Fruit fly (Drosophila melanogaster) whole organism, embryonic: ENCODE results near the gene CG13898.

Experiments
- Asciz ChIP-seq: fragments of 200-800 bp; sonication (Bioruptor generic); optimal IDR thresholded peaks from 2 replicates; lab custom pipeline; 2017; ENCODE audit warnings: missing biosample characterization, mild to moderate bottlenecking, missing genetic modification characterization, missing genetic modification reagents
- Bteb2 ChIP-seq: fragments of 200-800 bp; sonication (Bioruptor generic); optimal IDR thresholded peaks from 2 replicates; lab custom pipeline; 2016; ENCODE audit warnings: missing biosample characterization, missing genetic modification characterization
- CG10147 ChIP-seq: fragments of 200-800 bp; sonication (Bioruptor generic); optimal IDR thresholded peaks from 2 replicates; lab custom pipeline; 2019; ENCODE audit warnings: missing biosample characterization, mild to moderate bottlenecking, missing genetic modification characterization, moderate library complexity
- CG10209 ChIP-seq: fragments of 200-800 bp; sonication (Bioruptor generic); optimal IDR thresholded peaks from 3 replicates; lab custom pipeline; 2017; ENCODE audit warnings: missing biosample characterization, mild to moderate bottlenecking, missing genetic modification characterization, missing genetic modification reagents
- CG10274 ChIP-seq: fragments of 200-800 bp; sonication (Bioruptor generic); optimal IDR thresholded peaks from 3 replicates; lab custom pipeline; 2017; ENCODE audit warnings: missing biosample characterization, mild to moderate bottlenecking, missing genetic modification characterization
- CG11456 ChIP-seq: fragments of 200-800 bp; sonication (Bioruptor generic); IDR thresholded peaks from 3 replicates; pipeline ENCODE4 v1.3.6; 2022; ENCODE audit warnings: missing biosample characterization, missing genetic modification characterization
- CG12071 ChIP-seq: fragments of 200-800 bp; sonication (Bioruptor generic); optimal IDR thresholded peaks from 3 replicates; lab custom pipeline; 2018; ENCODE audit warnings: missing biosample characterization, mild to moderate bottlenecking, missing genetic modification characterization
- CG12391 ChIP-seq: fragments of 200-800 bp; sonication (Bioruptor generic); optimal IDR thresholded peaks from 3 replicates; lab custom pipeline; 2018; ENCODE audit warnings: missing biosample characterization, mild to moderate bottlenecking, missing genetic modification characterization, moderate library complexity
- CG13287 ChIP-seq: fragments of 200-800 bp; sonication (Bioruptor generic); IDR thresholded peaks from 2 replicates; pipeline ENCODE4 v1.3.6; 2022; ENCODE audit warnings: missing biosample characterization, missing genetic modification characterization; ENCODE audit not compliant: partially characterized antibody
- CG13775 ChIP-seq: fragments of 200-800 bp; sonication (Bioruptor generic); optimal IDR thresholded peaks from 3 replicates; lab custom pipeline; 2017; ENCODE audit warnings: missing biosample characterization, mild to moderate bottlenecking, missing genetic modification characterization
- CG16813 ChIP-seq: fragments of 200-800 bp; sonication (Bioruptor generic); IDR thresholded peaks from 3 replicates; pipeline ENCODE4 v1.3.6; 2022; ENCODE audit warnings: missing biosample characterization, missing genetic modification characterization; ENCODE audit not compliant: partially characterized antibody
- CG17361 ChIP-seq: fragments of 200-800 bp; sonication (Bioruptor generic); IDR thresholded peaks from 3 replicates; pipeline ENCODE4 v1.3.6; 2022; ENCODE audit warnings: missing biosample characterization, missing genetic modification characterization
- CG32767 ChIP-seq: fragments of 200-800 bp; sonication (Bioruptor generic); IDR thresholded peaks from 2 replicates; pipeline ENCODE4 v1.3.6; 2022; ENCODE audit warnings: missing biosample characterization, missing genetic modification characterization
- CG34422 ChIP-seq: fragments of 200-800 bp; sonication (Bioruptor generic); IDR thresholded peaks from 3 replicates; pipeline ENCODE4 v1.3.6; 2022; ENCODE audit warnings: missing biosample characterization, missing genetic modification characterization
- CG4360 ChIP-seq: fragments of 200-800 bp; sonication (Bioruptor generic); IDR thresholded peaks from 2 replicates; pipeline ENCODE4 v1.3.6; 2022; ENCODE audit warnings: missing biosample characterization, missing genetic modification characterization
- CG4854 ChIP-seq: fragments of 200-800 bp; sonication (Bioruptor generic); optimal IDR thresholded peaks from 2 replicates; lab custom pipeline; 2016; ENCODE audit warnings: missing biosample characterization, missing genetic modification characterization, inconsistent platforms
- CG6813 ChIP-seq: fragments of 200-800 bp; sonication (Bioruptor generic); optimal IDR thresholded peaks from 2 replicates; lab custom pipeline; 2017; ENCODE audit warnings: missing biosample characterization, missing genetic modification characterization, mild to moderate bottlenecking, moderate library complexity, missing genetic modification reagents
- CG8924 ChIP-seq: fragments of 200-800 bp; optimal IDR thresholded peaks from 3 replicates; lab custom pipeline; 2019; ENCODE audit warnings: missing biosample characterization, mild to moderate bottlenecking, missing genetic modification characterization, moderate library complexity
- Chrac-16 ChIP-seq: fragments of 200-800 bp; sonication (Bioruptor generic); optimal IDR thresholded peaks from 3 replicates; lab custom pipeline; 2016; ENCODE audit warnings: missing biosample characterization, missing genetic modification characterization
- Dek ChIP-seq: fragments of 200-800 bp; sonication (Bioruptor generic); optimal IDR thresholded peaks from 3 replicates; lab custom pipeline; 2019; ENCODE audit warnings: missing biosample characterization, mild to moderate bottlenecking, missing genetic modification characterization, moderate library complexity
- Dref ChIP-seq: fragments of 200-800 bp; sonication (Bioruptor generic); IDR thresholded peaks from 2 replicates; pipeline ENCODE4 v1.3.6; 2022; ENCODE audit warnings: missing biosample characterization, missing genetic modification characterization
- ERR ChIP-seq: fragments of 200-800 bp; sonication (Bioruptor generic); optimal IDR thresholded peaks from 2 replicates; lab custom pipeline; 2016; ENCODE audit warnings: missing biosample characterization, missing genetic modification characterization
- Fer1 ChIP-seq: fragments of 200-800 bp; sonication (Bioruptor generic); optimal IDR thresholded peaks from 2 replicates; lab custom pipeline; 2017; ENCODE audit warnings: missing biosample characterization, mild to moderate bottlenecking, missing genetic modification characterization
- Hmr ChIP-seq: fragments of 200-800 bp; sonication (Bioruptor generic); optimal IDR thresholded peaks from 3 replicates; lab custom pipeline; 2017; ENCODE audit warnings: mild to moderate bottlenecking, missing biosample characterization, missing genetic modification reagents, missing genetic modification characterization
- MBD-R2 ChIP-seq: fragments of 200-800 bp; sonication (Bioruptor generic); IDR thresholded peaks from 2 replicates; pipeline ENCODE4 v1.3.6; 2022; ENCODE audit warnings: missing biosample characterization, missing genetic modification characterization
- Mes4 ChIP-seq: fragments of 200-800 bp; sonication (Bioruptor generic); optimal IDR thresholded peaks from 2 replicates; lab custom pipeline; 2016; ENCODE audit warnings: missing biosample characterization, missing genetic modification characterization
- Oli ChIP-seq: fragments of 200-800 bp; sonication (Bioruptor generic); optimal IDR thresholded peaks from 2 replicates; lab custom pipeline; 2018; ENCODE audit warnings: missing biosample characterization, mild to moderate bottlenecking, missing genetic modification characterization, moderate library complexity
- PHDP ChIP-seq: fragments of 200-800 bp; sonication (Bioruptor generic); optimal IDR thresholded peaks from 3 replicates; lab custom pipeline; 2018; ENCODE audit warnings: missing biosample characterization, mild to moderate bottlenecking, missing genetic modification characterization, moderate library complexity
- Usf ChIP-seq: fragments of 200-800 bp; sonication (Bioruptor generic); optimal IDR thresholded peaks from 2 replicates; lab custom pipeline; 2017; ENCODE audit warnings: missing genotype, missing biosample characterization, missing genetic modification characterization
- Xrp1 ChIP-seq: fragments of 200-800 bp; sonication (Bioruptor generic); IDR thresholded peaks from 2 replicates; pipeline ENCODE4 v1.3.6; 2022; ENCODE audit warnings: missing biosample characterization, missing genetic modification characterization
- bcd ChIP-seq: fragments of 200-800 bp; sonication (Bioruptor generic); optimal IDR thresholded peaks from 2 replicates; lab custom pipeline; 2017; ENCODE audit warnings: missing biosample characterization, mild to moderate bottlenecking, missing genetic modification characterization
- chif ChIP-seq, 2 experiments: fragments of 200-800 bp; sonication (Bioruptor generic); optimal IDR thresholded peaks; 3 replicates each; lab custom pipeline; 2016; ENCODE audit warnings: missing biosample characterization in 2 of 2, missing genetic modification characterization in 2 of 2
- crp ChIP-seq, 2 experiments: fragments of 200-800 bp; sonication (Bioruptor generic); optimal IDR thresholded peaks; 2 replicates in 1 of 2; 3 replicates in 1 of 2; lab custom pipeline; 2017; ENCODE audit warnings: missing biosample characterization in 2 of 2, missing genetic modification characterization in 2 of 2, mild to moderate bottlenecking in 1 of 2, moderate library complexity in 1 of 2
- fd3F ChIP-seq: fragments of 200-800 bp; sonication (Bioruptor generic); optimal IDR thresholded peaks from 2 replicates; lab custom pipeline; 2018; ENCODE audit warnings: missing biosample characterization, mild to moderate bottlenecking, missing genetic modification characterization, moderate library complexity
- inv ChIP-seq: fragments of 200-800 bp; sonication (Bioruptor generic); IDR thresholded peaks from 2 replicates; pipeline ENCODE4 v1.3.6; 2022; ENCODE audit warnings: missing biosample characterization, missing genetic modification characterization; ENCODE audit not compliant: partially characterized antibody
- oc ChIP-seq: fragments of 200-800 bp; sonication (Bioruptor generic); optimal IDR thresholded peaks from 2 replicates; lab custom pipeline; 2018; ENCODE audit warnings: missing biosample characterization, mild to moderate bottlenecking, missing genetic modification characterization, moderate library complexity
- onecut ChIP-seq: fragments of 200-800 bp; sonication (Bioruptor generic); IDR thresholded peaks from 2 replicates; pipeline ENCODE4 v1.3.6; 2022; ENCODE audit warnings: missing biosample characterization, missing genetic modification characterization
- org-1 ChIP-seq: fragments of 200-800 bp; sonication (Bioruptor generic); optimal IDR thresholded peaks from 2 replicates; lab custom pipeline; 2017; ENCODE audit warnings: missing biosample characterization, missing genetic modification characterization
- peb ChIP-seq: fragments of 200-800 bp; sonication (Bioruptor generic); IDR thresholded peaks from 2 replicates; pipeline ENCODE4 v1.3.6; 2022; ENCODE audit warnings: missing biosample characterization, missing genetic modification characterization
- phol ChIP-seq: fragments of 200-800 bp; sonication (Bioruptor generic); optimal IDR thresholded peaks from 3 replicates; lab custom pipeline; 2018; ENCODE audit warnings: missing biosample characterization, mild to moderate bottlenecking, missing genetic modification characterization, moderate library complexity
- pum ChIP-seq: fragments of 200-800 bp; sonication (Bioruptor generic); optimal IDR thresholded peaks from 2 replicates; lab custom pipeline; 2016; ENCODE audit warnings: missing biosample characterization, missing genetic modification characterization
- scrt ChIP-seq: fragments of 200-800 bp; sonication (Bioruptor generic); optimal IDR thresholded peaks from 2 replicates; lab custom pipeline; 2018; ENCODE audit warnings: missing biosample characterization, mild to moderate bottlenecking, missing genetic modification characterization, moderate library complexity
- ssp ChIP-seq: fragments of 200-800 bp; sonication (Bioruptor generic); IDR thresholded peaks from 2 replicates; pipeline ENCODE4 v1.3.6; 2022; ENCODE audit warnings: missing biosample characterization, missing genetic modification characterization
- tna ChIP-seq: fragments of 200-800 bp; sonication (Bioruptor generic); IDR thresholded peaks from 2 replicates; pipeline ENCODE4 v1.3.6; 2022; ENCODE audit warnings: missing biosample characterization, missing genetic modification characterization; ENCODE audit not compliant: partially characterized antibody
- trem ChIP-seq: fragments of 200-800 bp; optimal IDR thresholded peaks from 3 replicates; lab custom pipeline; 2019; ENCODE audit warnings: missing biosample characterization, mild to moderate bottlenecking, missing genetic modification characterization, moderate library complexity
- tx ChIP-seq: fragments of 200-800 bp; sonication (Bioruptor generic); optimal IDR thresholded peaks from 2 replicates; lab custom pipeline; 2016; ENCODE audit warnings: missing biosample characterization, missing genetic modification characterization
- wek ChIP-seq: fragments of 200-800 bp; sonication (Bioruptor generic); optimal IDR thresholded peaks from 3 replicates; lab custom pipeline; 2018; ENCODE audit warnings: missing biosample characterization, mild to moderate bottlenecking, missing genetic modification characterization, moderate library complexity
- zfh2 ChIP-seq: fragments of 200-800 bp; sonication (Bioruptor generic); optimal IDR thresholded peaks from 2 replicates; lab custom pipeline; 2016; ENCODE audit warnings: missing biosample characterization, missing genetic modification characterization

CG13898 gene

DNA sequence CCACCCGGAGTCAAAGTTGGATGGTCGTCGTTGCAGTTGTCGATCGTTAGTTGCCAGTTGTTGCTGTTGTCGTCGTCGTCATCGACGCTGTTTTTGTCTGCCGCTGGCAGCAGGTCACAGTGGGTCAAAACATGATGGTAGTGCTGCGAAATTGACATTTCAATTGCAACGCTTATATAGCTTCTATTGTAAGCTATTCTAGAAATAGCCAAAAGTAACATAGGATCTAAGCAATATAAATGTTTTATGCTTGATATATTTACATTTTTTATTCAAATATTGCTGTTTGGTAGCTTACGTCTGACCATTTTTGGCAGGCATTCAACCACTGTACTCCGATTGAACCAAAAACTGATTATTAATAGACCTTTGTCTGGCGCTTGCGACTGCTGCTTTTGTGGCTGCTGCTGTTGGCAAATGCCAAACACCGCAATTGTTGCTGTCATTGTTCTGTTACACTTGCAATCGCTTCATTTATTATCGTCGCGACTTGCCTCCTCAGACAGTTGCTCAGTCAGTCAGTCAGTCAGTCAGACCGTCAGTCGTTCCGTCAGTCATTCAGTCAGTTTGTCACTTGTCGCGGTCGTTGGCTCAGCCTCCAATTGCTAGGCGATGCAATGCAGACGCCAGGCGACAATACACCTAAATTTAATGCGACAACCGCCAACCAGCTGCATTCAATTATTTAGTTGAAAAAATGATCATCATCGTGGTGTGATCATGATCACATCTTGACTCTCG is 12.4 kb downstream of the CG13898 start (continued):
- no peak for TF ChIP-seq Usf
- TF ChIP-seq Oli (tag; lab: Kevin White, UChicago), result peak; percentile 75
- TF ChIP-seq CG16813, result peak; percentile 53; the same call in 1 of the 3 replicates
- peak; percentile 22; the same call in 1 of the 2 replicates for TF ChIP-seq tna (GFP tag; lab: Robert Waterston, UW)
- TF ChIP-seq CG13775 (GFP tag; lab: Kevin White, UChicago), result peak; percentile 11
- peak; percentile 30 to 33 for TF ChIP-seq chif (GFP tag; optimal IDR thresholded peaks at IDR 0.05; lab: Kevin White, UChicago)
- TF ChIP-seq Mes4 (GFP tag; lab: Kevin White, UChicago), result peak; percentile 47
- TF ChIP-seq ERR (GFP tag; lab: Kevin White, UChicago), result no peak
- TF ChIP-seq Asciz (GFP tag; lab: Kevin White, UChicago), result peak; percentile 61
- peak; percentile 6 for TF ChIP-seq wek (GFP tag; lab: Kevin White, UChicago)
- peak; percentile 23 for TF ChIP-seq scrt (GFP tag; lab: Kevin White, UChicago)
- peak; percentile 54 for TF ChIP-seq Chrac-16 (GFP tag; lab: Kevin White, UChicago)
- TF ChIP-seq zfh2 (GFP tag; lab: Kevin White, UChicago), result no peak
- TF ChIP-seq crp (GFP tag; optimal IDR thresholded peaks at IDR 0.05; lab: Kevin White, UChicago), result no peak
- peak; percentile 25 for TF ChIP-seq CG4854 (GFP tag; lab: Kevin White, UChicago)
- TF ChIP-seq ssp (GFP tag; lab: Robert Waterston, UW), result 0 out of 2 replicates have a peak, but pooled peaks have one; percentile 19
- TF ChIP-seq CG32767 (GFP tag; lab: Robert Waterston, UW), result 0 out of 2 replicates have a peak, but pooled peaks have one; percentile 58
- TF ChIP-seq CG12071, result peak; percentile 25
- peak; percentile 44 for TF ChIP-seq onecut (GFP tag; lab: Robert Waterston, UW)
- peak; percentile 65 for TF ChIP-seq org-1
- TF ChIP-seq oc, result peak; percentile 60
- no peak for TF ChIP-seq CG10274
- peak; percentile 32; the same call in 1 of the 2 replicates for TF ChIP-seq peb (GFP tag; lab: Robert Waterston, UW)
- TF ChIP-seq trem, result peak; percentile 60
- peak; percentile 86 for TF ChIP-seq Xrp1 (GFP tag; lab: Robert Waterston, UW)
- peak; percentile 10 for TF ChIP-seq Dek
- TF ChIP-seq Hmr (GFP tag; lab: Kevin White, UChicago), result peak; percentile 8
- TF ChIP-seq fd3F, result peak; percentile 30
- no peak for TF ChIP-seq CG11456
- peak; percentile 36 for TF ChIP-seq MBD-R2 (GFP tag; lab: Robert Waterston, UW)
- TF ChIP-seq CG13287 (GFP tag; lab: Robert Waterston, UW), result peak; percentile 59; the same call in 1 of the 2 replicates
- TF ChIP-seq CG8924, result peak; percentile 52
- peak; percentile 51 for TF ChIP-seq Fer1 (GFP tag; lab: Kevin White, UChicago)
- TF ChIP-seq CG10147 (GFP tag; lab: Kevin White, UChicago), result no peak
- TF ChIP-seq pum (GFP tag; lab: Kevin White, UChicago), result peak; percentile 15
- TF ChIP-seq tx (GFP tag; lab: Kevin White, UChicago), result no peak
- peak; percentile 77 for TF ChIP-seq phol (tag; lab: Kevin White, UChicago)
- TF ChIP-seq Dref (GFP tag; lab: Robert Waterston, UW), result no peak
- TF ChIP-seq CG34422 (GFP tag; lab: Robert Waterston, UW), result 0 out of 3 replicates have a peak, but pooled peaks have one; percentile 38
- peak; percentile 58 for TF ChIP-seq CG4360 (GFP tag; lab: Robert Waterston, UW)
- peak; percentile 12 for TF ChIP-seq CG6813
- peak; percentile 70 for TF ChIP-seq CG12391 (tag; lab: Kevin White, UChicago)
- peak; percentile 19 for TF ChIP-seq Bteb2 (GFP tag; lab: Kevin White, UChicago)
- TF ChIP-seq bcd, result peak; percentile 56
- TF ChIP-seq inv (GFP tag; lab: Robert Waterston, UW), result peak; percentile 48; the same call in 1 of the 2 replicates
- peak; percentile 80 for TF ChIP-seq CG17361
- peak; percentile 64 for TF ChIP-seq CG10209 (GFP tag; lab: Kevin White, UChicago)
- peak; percentile 72 for TF ChIP-seq PHDP (tag; lab: Kevin White, UChicago)
